Fruit fly (Drosophila melanogaster): ENCODE measurements around the gene Gp93.

Gp93 gene

DNA sequence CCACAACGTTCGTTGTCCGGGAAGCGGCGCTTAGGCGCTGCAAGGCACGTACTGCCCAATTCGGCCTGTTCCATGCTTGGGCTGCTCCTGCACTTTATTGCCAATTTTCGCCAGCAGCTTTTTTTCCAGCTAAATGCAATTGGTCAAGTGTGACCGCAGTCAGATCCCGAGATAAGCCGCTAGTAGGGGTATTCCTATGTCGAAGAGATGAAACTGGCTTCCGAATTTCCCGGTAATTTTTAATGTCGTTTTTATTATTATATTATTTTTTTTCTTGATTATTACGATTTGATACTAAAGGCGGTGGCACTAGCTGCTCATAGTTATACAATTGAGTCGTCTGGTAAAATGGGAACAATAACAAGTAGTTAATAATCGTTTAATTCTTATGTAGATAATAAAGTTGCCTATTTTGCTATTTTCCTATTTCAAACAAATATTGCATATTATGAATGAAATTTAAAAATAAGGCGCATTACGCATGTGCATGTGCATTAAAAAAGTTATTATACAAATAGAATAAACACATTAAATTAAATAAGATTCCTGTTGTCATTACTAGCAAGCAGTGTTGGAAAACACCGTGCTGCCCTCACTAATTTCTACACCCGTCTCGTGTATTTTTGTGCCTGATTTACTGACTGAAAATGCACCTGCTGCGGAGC, 32.0 kb upstream of the Gp93 start, which contains the start of the genes CG5003 and mRpS22 (continued):
- TF ChIP-seq oc (tag; optimal IDR thresholded peaks at IDR 0.05) (no peak), Fer1 (GFP tag; optimal IDR thresholded peaks at IDR 0.05) (peak; percentile 47), ap (GFP tag; IDR thresholded peaks at IDR 0.05) (0 out of 2 replicates have a peak, but pooled peaks have one; percentile 10), eyg (GFP tag; optimal IDR thresholded peaks at IDR 0.05) (no peak), CG10366 (GFP tag; IDR thresholded peaks at IDR 0.05) (peak; percentile 23), CG3726 (GFP tag; IDR thresholded peaks at IDR 0.05) (no peak), stwl (tag; optimal IDR thresholded peaks at IDR 0.05) (peak; percentile 34), sr (GFP tag; IDR thresholded peaks at IDR 0.05) (no peak), pb (GFP tag; optimal IDR thresholded peaks at IDR 0.05) (no peak), CG15514 (GFP tag; optimal IDR thresholded peaks at IDR 0.05) (peak; percentile 13), CG6765 (GFP tag; optimal IDR thresholded peaks at IDR 0.05) (no peak), PHDP (tag; optimal IDR thresholded peaks at IDR 0.05) (peak; percentile 44), knrl (GFP tag; IDR thresholded peaks at IDR 0.05; ENCODE audit: partially characterized antibody) (peak; percentile 21; the same call in 1 of the 3 replicates), dpn (GFP tag; optimal IDR thresholded peaks at IDR 0.05) (peak in 1 of 2 experiments; percentile 52), B-H1 (GFP tag; IDR thresholded peaks at IDR 0.05) (no peak), CG2199 (GFP tag; IDR thresholded peaks at IDR 0.05) (no peak), HmgD (GFP tag; optimal IDR thresholded peaks at IDR 0.05) (no peak), esg (GFP tag; conservative IDR thresholded peaks at IDR 0.05) (peak; percentile 35; the same call in 1 of the 2 replicates), CG42726 (GFP tag; IDR thresholded peaks at IDR 0.05; ENCODE audit: partially characterized antibody) (no peak), CG9609 (GFP tag; optimal IDR thresholded peaks at IDR 0.05) (no peak), CG31224 (GFP tag; IDR thresholded peaks at IDR 0.05) (no peak; the same call in 1 of the 2 replicates), CG3407 (GFP tag; optimal IDR thresholded peaks at IDR 0.05) (peak; percentile 17), Gug (GFP tag; IDR thresholded peaks at IDR 0.05) (peak; percentile 9; the same call in 2 of the 4 replicates), psq (GFP tag; optimal IDR thresholded peaks at IDR 0.05) (no peak), CG4328 (GFP tag; optimal IDR thresholded peaks at IDR 0.05) (peak; percentile 58), Pdp1 (GFP tag; optimal IDR thresholded peaks at IDR 0.05) (peak in 1 of 2 experiments; percentile 32), Hsf (GFP tag; optimal IDR thresholded peaks at IDR 0.05) (peak; percentile 54), tup (GFP tag; optimal IDR thresholded peaks at IDR 0.05) (no peak), trem (tag; optimal IDR thresholded peaks at IDR 0.05) (peak; percentile 11), CG31388 (GFP tag; optimal IDR thresholded peaks at IDR 0.05) (no peak), Oaz (GFP tag; IDR thresholded peaks at IDR 0.05) (peak; percentile 35; the same call in 1 of the 2 replicates), twi (tag; optimal IDR thresholded peaks at IDR 0.05) (peak; percentile 39), CG10959 (GFP tag; IDR thresholded peaks at IDR 0.05) (0 out of 2 replicates have a peak, but pooled peaks have one; percentile 10), CG9215 (GFP tag; IDR thresholded peaks at IDR 0.05) (peak; percentile 45), chm (GFP tag; IDR thresholded peaks at IDR 0.05) (peak; percentile 34; the same call in 1 of the 2 replicates), ro (GFP tag; IDR thresholded peaks at IDR 0.05) (0 out of 2 replicates have a peak, but pooled peaks have one; percentile 7), chinmo (GFP tag; IDR thresholded peaks at IDR 0.05; ENCODE audit: partially characterized antibody) (0 out of 4 replicates have a peak, but pooled peaks have one; percentile 32), pros (GFP tag; optimal IDR thresholded peaks at IDR 0.05) (no peak), CG18764 (GFP tag; optimal IDR thresholded peaks at IDR 0.05) (no peak), CG10565 (GFP tag; optimal IDR thresholded peaks at IDR 0.05) (no peak), CG7556 (GFP tag; optimal IDR thresholded peaks at IDR 0.05) (peak; percentile 68), CG34376 (GFP tag; optimal IDR thresholded peaks at IDR 0.05) (peak; percentile 20), crc (GFP tag; optimal IDR thresholded peaks at IDR 0.05) (no peak), CG30403 (GFP tag; optimal IDR thresholded peaks at IDR 0.05) (peak; percentile 86), schlank (tag; optimal IDR thresholded peaks at IDR 0.05) (no peak), jumu (GFP tag; optimal IDR thresholded peaks at IDR 0.05) (no peak), CG1024 (GFP tag; IDR thresholded peaks at IDR 0.05) (no peak), gem (tag; optimal IDR thresholded peaks at IDR 0.05) (peak; percentile 79), CG14441 (GFP tag; IDR thresholded peaks at IDR 0.05) (peak; percentile 29; the same call in 1 of the 2 replicates)

Measured in whole organism, embryonic.